Worm (Caenorhabditis elegans) whole organism, late embryonic: ENCODE results near the gene gcy-22.

ENCODE experiments used
- C08G9.2 ChIP-seq: sonication (generic microtip); optimal IDR thresholded peaks from 2 replicates; lab custom pipeline; 2016; ENCODE audit warnings: mild to moderate bottlenecking, missing genetic modification characterization, moderate library complexity, missing compliant biosample characterization
- F13H6.1 ChIP-seq: sonication (generic microtip); optimal IDR thresholded peaks from 2 replicates; lab custom pipeline; 2016; ENCODE audit warnings: missing genetic modification characterization, missing compliant biosample characterization
- K02D7.2 ChIP-seq: sonication (generic microtip); optimal IDR thresholded peaks from 2 replicates; lab custom pipeline; 2017; ENCODE audit warnings: mild to moderate bottlenecking, missing genetic modification characterization, missing compliant biosample characterization
- K09A11.1 ChIP-seq: sonication (generic microtip); optimal IDR thresholded peaks from 2 replicates; lab custom pipeline; 2017; ENCODE audit warnings: antibody characterized with exemption, mild to moderate bottlenecking, missing genetic modification characterization, missing compliant biosample characterization; ENCODE audit not compliant: insufficient read depth
- ahr-1 ChIP-seq: sonication (generic microtip); optimal IDR thresholded peaks from 2 replicates; lab custom pipeline; 2016; ENCODE audit warnings: missing genetic modification characterization, missing compliant biosample characterization
- ama-1 ChIP-seq: fragments of 150-350 bp; optimal IDR thresholded peaks from 2 replicates; lab custom pipeline; 2014
- ceh-18 ChIP-seq: sonication (generic microtip); optimal IDR thresholded peaks from 2 replicates; lab custom pipeline; 2016; ENCODE audit warnings: missing genetic modification characterization, missing compliant biosample characterization
- ceh-19 ChIP-seq: fragments of 200-800 bp; sonication (Bioruptor generic); optimal IDR thresholded peaks from 2 replicates; lab custom pipeline; 2018; ENCODE audit warnings: mild to moderate bottlenecking, missing genetic modification characterization, missing compliant biosample characterization
- ceh-22 ChIP-seq: sonication (generic microtip); optimal IDR thresholded peaks from 2 replicates; lab custom pipeline; 2017; ENCODE audit warnings: missing biosample characterization, missing genetic modification characterization
- ceh-30 ChIP-seq: fragments of 150-350 bp; optimal IDR thresholded peaks from 2 replicates; lab custom pipeline; 2014; ENCODE audit warnings: missing biosample characterization, missing genetic modification characterization
- ceh-31 ChIP-seq: sonication (generic microtip); optimal IDR thresholded peaks from 2 replicates; lab custom pipeline; 2016; ENCODE audit warnings: missing genetic modification characterization, missing compliant biosample characterization
- ceh-34 ChIP-seq: sonication (generic microtip); optimal IDR thresholded peaks from 2 replicates; lab custom pipeline; 2016; ENCODE audit warnings: mild to moderate bottlenecking, missing genetic modification characterization, missing compliant biosample characterization
- ceh-45 ChIP-seq: fragments of 200-800 bp; sonication (Bioruptor generic); IDR thresholded peaks from 2 replicates; pipeline ENCODE4 v1.3.6; 2022; ENCODE audit warnings: missing genetic modification reagents, missing genetic modification characterization, missing compliant biosample characterization
- ceh-9 ChIP-seq: sonication (generic microtip); optimal IDR thresholded peaks from 2 replicates; lab custom pipeline; 2016; ENCODE audit warnings: mild to moderate bottlenecking, missing genetic modification characterization, inconsistent platforms, missing compliant biosample characterization
- che-1 ChIP-seq: sonication (generic microtip); optimal IDR thresholded peaks from 2 replicates; lab custom pipeline; 2016; ENCODE audit warnings: mild to moderate bottlenecking, missing genetic modification characterization, missing compliant biosample characterization
- dmd-4 ChIP-seq: sonication (generic microtip); optimal IDR thresholded peaks from 2 replicates; lab custom pipeline; 2016; ENCODE audit warnings: borderline replicate concordance, missing genetic modification characterization, missing compliant biosample characterization
- elt-2 ChIP-seq: sonication (generic microtip); optimal IDR thresholded peaks from 2 replicates; lab custom pipeline; 2016; ENCODE audit warnings: missing genetic modification reagents, missing genetic modification characterization, missing compliant biosample characterization
- elt-4 ChIP-seq: sonication (generic microtip); optimal IDR thresholded peaks from 2 replicates; lab custom pipeline; 2016; ENCODE audit warnings: missing genetic modification characterization, missing compliant biosample characterization
- ets-4 ChIP-seq: sonication (generic microtip); optimal IDR thresholded peaks from 2 replicates; lab custom pipeline; 2016; ENCODE audit warnings: missing genetic modification characterization, missing compliant biosample characterization
- eyg-1 ChIP-seq: sonication (generic microtip); optimal IDR thresholded peaks from 2 replicates; lab custom pipeline; 2016; ENCODE audit warnings: missing genotype, missing genetic modification characterization, missing compliant biosample characterization
- fax-1 ChIP-seq: sonication (generic microtip); optimal IDR thresholded peaks from 2 replicates; lab custom pipeline; 2016; ENCODE audit warnings: missing genotype, missing genetic modification characterization, missing compliant biosample characterization
- gmeb-2 ChIP-seq: sonication (generic microtip); optimal IDR thresholded peaks from 2 replicates; lab custom pipeline; 2016; ENCODE audit warnings: missing genetic modification characterization, inconsistent platforms, missing compliant biosample characterization
- hlh-13 ChIP-seq: fragments of 200-800 bp; sonication (Bioruptor generic); optimal IDR thresholded peaks from 2 replicates; lab custom pipeline; 2018; ENCODE audit warnings: mild to moderate bottlenecking, missing genetic modification characterization, missing compliant biosample characterization
- hlh-15 ChIP-seq: sonication (generic microtip); optimal IDR thresholded peaks from 2 replicates; lab custom pipeline; 2016; ENCODE audit warnings: missing genetic modification characterization, missing compliant biosample characterization
- hlh-8 ChIP-seq: sonication (generic microtip); optimal IDR thresholded peaks from 2 replicates; lab custom pipeline; 2016; ENCODE audit warnings: missing genotype, missing genetic modification characterization, missing compliant biosample characterization
- lim-6 ChIP-seq: sonication (generic microtip); optimal IDR thresholded peaks from 2 replicates; lab custom pipeline; 2016; ENCODE audit warnings: missing genetic modification characterization, missing compliant biosample characterization
- lin-11 ChIP-seq: fragments of 200-800 bp; sonication (Bioruptor generic); optimal IDR thresholded peaks from 2 replicates; lab custom pipeline; 2018; ENCODE audit warnings: mild to moderate bottlenecking, missing genetic modification characterization, missing compliant biosample characterization
- madf-2 ChIP-seq: sonication (generic microtip); optimal IDR thresholded peaks from 2 replicates; lab custom pipeline; 2017; ENCODE audit warnings: missing genetic modification characterization, missing compliant biosample characterization
- nfya-1 ChIP-seq: sonication (generic microtip); optimal IDR thresholded peaks from 2 replicates; lab custom pipeline; 2017; ENCODE audit warnings: missing genetic modification characterization, mild to moderate bottlenecking, missing compliant biosample characterization, antibody characterized with exemption, moderate library complexity
- pat-9 ChIP-seq: fragments of 200-800 bp; sonication (Bioruptor generic); optimal IDR thresholded peaks from 2 replicates; lab custom pipeline; 2018; ENCODE audit warnings: mild to moderate bottlenecking, missing genetic modification characterization, moderate library complexity, missing compliant biosample characterization
- pha-2 ChIP-seq: sonication (generic microtip); optimal IDR thresholded peaks from 2 replicates; lab custom pipeline; 2017; ENCODE audit warnings: mild to moderate bottlenecking, missing genetic modification characterization, missing compliant biosample characterization
- pqm-1 ChIP-seq: sonication (generic microtip); optimal IDR thresholded peaks from 2 replicates; lab custom pipeline; 2016; ENCODE audit warnings: missing genetic modification characterization, missing compliant biosample characterization
- ref-2 ChIP-seq: sonication (generic microtip); optimal IDR thresholded peaks from 2 replicates; lab custom pipeline; 2016; ENCODE audit warnings: missing genetic modification characterization, missing compliant biosample characterization
- rnt-1 ChIP-seq: sonication (generic microtip); optimal IDR thresholded peaks from 2 replicates; lab custom pipeline; 2016; ENCODE audit warnings: missing genetic modification characterization, missing compliant biosample characterization
- sox-2 ChIP-seq: fragments of 200-800 bp; sonication (Bioruptor generic); IDR thresholded peaks from 2 replicates; pipeline ENCODE4 v1.3.6; 2022; ENCODE audit warnings: missing genetic modification reagents, missing genetic modification characterization, missing compliant biosample characterization
- sox-4 ChIP-seq: sonication (generic microtip); optimal IDR thresholded peaks from 2 replicates; lab custom pipeline; 2017; ENCODE audit warnings: mild to moderate bottlenecking, missing genetic modification characterization, inconsistent platforms, missing compliant biosample characterization
- syd-9 ChIP-seq: sonication (generic microtip); optimal IDR thresholded peaks from 2 replicates; lab custom pipeline; 2016; ENCODE audit warnings: mild to moderate bottlenecking, missing genetic modification characterization, moderate library complexity, missing compliant biosample characterization
- unc-42 ChIP-seq: sonication (generic microtip); optimal IDR thresholded peaks from 2 replicates; lab custom pipeline; 2016; ENCODE audit warnings: missing genotype, missing genetic modification characterization, missing compliant biosample characterization
- unc-55 ChIP-seq: sonication (generic microtip); optimal IDR thresholded peaks from 2 replicates; lab custom pipeline; 2017; ENCODE audit warnings: missing biosample characterization, missing genetic modification reagents, missing genetic modification characterization
- unc-86 ChIP-seq: sonication (generic microtip); optimal IDR thresholded peaks from 2 replicates; lab custom pipeline; 2016; ENCODE audit warnings: missing genetic modification characterization, missing compliant biosample characterization

Gene gcy-22

DNA sequence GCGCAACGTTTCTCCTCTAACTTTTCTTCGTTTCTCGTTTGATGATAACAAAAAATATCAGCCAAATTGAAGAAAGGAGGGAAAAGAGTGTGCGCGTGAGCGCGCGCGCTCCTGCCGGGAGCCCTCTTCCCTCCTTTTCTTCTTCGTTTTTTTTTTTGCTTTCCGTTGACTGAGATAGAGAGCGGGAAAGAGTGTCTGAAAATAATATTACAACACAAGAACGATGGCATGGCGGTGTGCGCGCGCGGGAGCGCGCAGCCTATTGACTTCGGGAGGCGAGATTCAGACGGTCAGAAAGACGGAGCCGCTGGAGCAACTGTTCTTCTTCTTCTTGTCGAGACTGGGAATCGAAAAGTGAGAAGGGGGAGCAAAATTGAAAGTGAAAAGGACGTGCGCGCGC lies 31.1 kb downstream of the gcy-22 start:
- TF ChIP-seq hlh-8 (tag; lab: Kevin White, UChicago) (no peak), che-1 (tag; lab: Kevin White, UChicago) (no peak), unc-42 (tag; lab: Kevin White, UChicago) (no peak), lin-11 (no peak), ceh-19 (no peak), ceh-22 (tag; lab: Kevin White, UChicago) (no peak), hlh-15 (no peak), ceh-9 (tag; lab: Kevin White, UChicago) (no peak), syd-9 (peak; percentile 29), ceh-18 (tag; lab: Kevin White, UChicago) (peak; percentile 92), ahr-1 (no peak), pha-2 (no peak), elt-2 (no peak), lim-6 (no peak), rnt-1 (tag; lab: Kevin White, UChicago) (peak; percentile 62), unc-86 (tag; lab: Kevin White, UChicago) (no peak), K02D7.2 (no peak), pat-9 (peak; percentile 45), unc-55 (no peak), ceh-34 (tag; lab: Kevin White, UChicago) (peak; percentile 29), gmeb-2 (tag; lab: Kevin White, UChicago) (no peak), dmd-4 (tag; lab: Kevin White, UChicago) (no peak), elt-4 (no peak), ceh-31 (tag; lab: Kevin White, UChicago) (no peak), ets-4 (tag; lab: Kevin White, UChicago) (no peak), nfya-1 (tag; lab: Kevin White, UChicago) (peak; percentile 17), eyg-1 (no peak)
- TF ChIP-seq, all 69 proteins: peak for 6

- TF ChIP-seq ceh-30 (tag; lab: Kevin White, UChicago) (no peak), unc-42 (tag; lab: Kevin White, UChicago) (no peak), sox-2 (GFP tag; lab: Robert Waterston, UW) (no peak), ceh-45 (GFP tag; lab: Robert Waterston, UW) (no peak), eyg-1 (no peak), madf-2 (tag; lab: Kevin White, UChicago) (no peak), nfya-1 (tag; lab: Kevin White, UChicago) (no peak), unc-86 (tag; lab: Kevin White, UChicago) (no peak), elt-2 (no peak), pha-2 (no peak), C08G9.2 (tag; lab: Kevin White, UChicago) (no peak)
Observed at ce11 chrV:20792371-20792890, 32.4 kb downstream of the gcy-22 start, which contains the start of gene Y44A6D.3. Y44A6D.3 (minus strand) TSS chrV:20792421.

DNA sequence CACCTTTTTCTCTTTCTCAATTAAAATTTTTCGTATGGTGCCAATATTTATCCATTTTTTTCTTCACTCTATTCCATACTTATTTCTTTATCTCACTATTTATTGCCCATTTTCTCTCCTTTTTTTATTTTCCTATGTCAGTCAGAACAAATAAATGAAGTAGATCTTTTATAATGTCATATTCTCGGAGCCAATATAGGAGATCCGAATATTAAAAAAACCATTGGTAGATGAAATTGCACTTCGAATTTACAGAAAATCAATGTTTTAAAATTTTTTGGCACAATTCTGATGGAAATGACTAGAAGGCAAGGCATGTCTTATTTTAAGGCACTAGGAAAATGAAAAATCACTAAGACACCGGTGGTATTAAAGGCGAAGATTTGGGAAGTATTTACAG lies 34.2 kb downstream of the gcy-22 start:
- TF ChIP-seq ets-4 (tag; lab: Kevin White, UChicago) (no peak), sox-4 (tag; lab: Kevin White, UChicago) (no peak), hlh-13 (no peak), unc-55 (no peak), fax-1 (tag; lab: Kevin White, UChicago) (no peak), ama-1 (lab: Kevin White, UChicago) (no peak), F13H6.1 (tag; lab: Kevin White, UChicago) (no peak)

ce11 chrV:20790011-20790410 lies 34.9 kb downstream of the gcy-22 start, which contains the start of gene Y44A6D.1:
Y44A6D.1 (minus strand) TSS chrV:20790033.
- TF ChIP-seq ref-2, result no peak
- TF ChIP-seq dmd-4 (tag; lab: Kevin White, UChicago), result no peak
- no peak for TF ChIP-seq fax-1 (tag; lab: Kevin White, UChicago)
- TF ChIP-seq pha-2, result no peak
- TF ChIP-seq pqm-1, result no peak
- TF ChIP-seq K09A11.1 (tag; lab: Kevin White, UChicago), result no peak
- no peak for TF ChIP-seq rnt-1 (tag; lab: Kevin White, UChicago)
- TF ChIP-seq unc-86 (tag; lab: Kevin White, UChicago), result no peak
